Fruit fly (Drosophila melanogaster) whole organism, embryonic: Measurements from ENCODE around the gene CG7963.

Experiments used
- Bdp1 ChIP-seq: fragments of 200-800 bp; sonication (Bioruptor generic); optimal IDR thresholded peaks from 3 replicates; lab custom pipeline; 2016; ENCODE audit warnings: missing biosample characterization, missing genetic modification characterization
- C15 ChIP-seq: fragments of 200-800 bp; sonication (Bioruptor generic); IDR thresholded peaks from 3 replicates; pipeline ENCODE4 v1.3.6; 2022; ENCODE audit warnings: missing biosample characterization, missing genetic modification characterization
- CG10959 ChIP-seq: fragments of 200-800 bp; sonication (Bioruptor generic); IDR thresholded peaks from 2 replicates; pipeline ENCODE4 v1.3.6; 2022; ENCODE audit warnings: missing biosample characterization, missing genetic modification characterization
- CG11723 ChIP-seq: fragments of 200-800 bp; sonication (Bioruptor generic); optimal IDR thresholded peaks from 2 replicates; lab custom pipeline; 2017; ENCODE audit warnings: missing biosample characterization, mild to moderate bottlenecking, missing genetic modification characterization
- CG12299 ChIP-seq: fragments of 200-800 bp; sonication (Bioruptor generic); optimal IDR thresholded peaks from 2 replicates; lab custom pipeline; 2018; ENCODE audit warnings: missing biosample characterization, mild to moderate bottlenecking, missing genetic modification characterization
- CG1233 ChIP-seq: fragments of 200-800 bp; sonication (Bioruptor generic); optimal IDR thresholded peaks from 4 replicates; lab custom pipeline; 2018; ENCODE audit warnings: missing biosample characterization, mild to moderate bottlenecking, missing genetic modification characterization
- CG13624 ChIP-seq: fragments of 200-800 bp; sonication (Bioruptor generic); optimal IDR thresholded peaks from 2 replicates; lab custom pipeline; 2016; ENCODE audit warnings: missing biosample characterization, missing genetic modification characterization
- CG14710 ChIP-seq: fragments of 200-800 bp; sonication (Bioruptor generic); optimal IDR thresholded peaks from 3 replicates; lab custom pipeline; 2019; ENCODE audit warnings: missing biosample characterization, mild to moderate bottlenecking, missing genetic modification characterization, moderate library complexity
- CG15269 ChIP-seq: fragments of 200-800 bp; sonication (Bioruptor generic); optimal IDR thresholded peaks from 2 replicates; lab custom pipeline; 2018; ENCODE audit warnings: missing biosample characterization, mild to moderate bottlenecking, missing genetic modification characterization, moderate library complexity
- CG17328 ChIP-seq: fragments of 200-800 bp; sonication (Bioruptor generic); IDR thresholded peaks from 2 replicates; pipeline ENCODE4 v1.3.6; 2022; ENCODE audit warnings: missing biosample characterization, missing genetic modification characterization
- CG18764 ChIP-seq: fragments of 200-800 bp; sonication (Bioruptor generic); optimal IDR thresholded peaks from 3 replicates; lab custom pipeline; 2016; ENCODE audit warnings: missing biosample characterization, missing genetic modification characterization
- CG2116 ChIP-seq: fragments of 200-800 bp; sonication (Bioruptor generic); optimal IDR thresholded peaks from 3 replicates; lab custom pipeline; 2018; ENCODE audit warnings: missing biosample characterization, mild to moderate bottlenecking, missing genetic modification characterization
- CG31388 ChIP-seq: fragments of 200-800 bp; sonication (Bioruptor generic); optimal IDR thresholded peaks from 2 replicates; lab custom pipeline; 2016; ENCODE audit warnings: missing biosample characterization, missing genetic modification characterization
- CG4854 ChIP-seq: fragments of 200-800 bp; sonication (Bioruptor generic); optimal IDR thresholded peaks from 2 replicates; lab custom pipeline; 2016; ENCODE audit warnings: missing biosample characterization, missing genetic modification characterization, inconsistent platforms
- CG6813 ChIP-seq: fragments of 200-800 bp; sonication (Bioruptor generic); optimal IDR thresholded peaks from 2 replicates; lab custom pipeline; 2017; ENCODE audit warnings: missing biosample characterization, missing genetic modification characterization, mild to moderate bottlenecking, moderate library complexity, missing genetic modification reagents
- CG8388 ChIP-seq: fragments of 200-800 bp; sonication (Bioruptor generic); optimal IDR thresholded peaks from 2 replicates; lab custom pipeline; 2019; ENCODE audit warnings: missing biosample characterization, mild to moderate bottlenecking, missing genetic modification characterization, moderate library complexity
- D ChIP-seq, 2 experiments: fragments of 200-800 bp in 1 of 2; fragments of >200 bp in 1 of 2; sonication (Bioruptor generic) in 1 of 2; optimal IDR thresholded peaks; 2 replicates in 1 of 2; 3 replicates in 1 of 2; lab custom pipeline; 2017; ENCODE audit warnings: mild to moderate bottlenecking in 1 of 2, missing biosample characterization in 1 of 2, missing genetic modification characterization in 1 of 2, missing genetic modification reagents in 1 of 2
- Dad ChIP-seq: fragments of 200-800 bp; sonication (Bioruptor generic); optimal IDR thresholded peaks from 3 replicates; lab custom pipeline; 2016; ENCODE audit warnings: missing biosample characterization, missing genetic modification characterization
- Dek ChIP-seq: fragments of 200-800 bp; sonication (Bioruptor generic); optimal IDR thresholded peaks from 3 replicates; lab custom pipeline; 2019; ENCODE audit warnings: missing biosample characterization, mild to moderate bottlenecking, missing genetic modification characterization, moderate library complexity
- Dip3 ChIP-seq: fragments of 200-800 bp; sonication (Bioruptor generic); optimal IDR thresholded peaks from 3 replicates; lab custom pipeline; 2016; ENCODE audit warnings: missing biosample characterization, missing genetic modification characterization
- Dref ChIP-seq: fragments of 200-800 bp; sonication (Bioruptor generic); IDR thresholded peaks from 2 replicates; pipeline ENCODE4 v1.3.6; 2022; ENCODE audit warnings: missing biosample characterization, missing genetic modification characterization
- Drgx ChIP-seq: fragments of 200-800 bp; sonication (Bioruptor generic); IDR thresholded peaks from 2 replicates; pipeline ENCODE4 v1.3.6; 2022; ENCODE audit warnings: missing biosample characterization, missing genetic modification characterization
- GATAe ChIP-seq: fragments of 200-800 bp; sonication (Bioruptor generic); conservative IDR thresholded peaks from 2 replicates; pipeline ENCODE4 v1.3.6; 2022; ENCODE audit warnings: missing biosample characterization, missing genetic modification characterization
- Gug ChIP-seq: fragments of 200-800 bp; sonication (Bioruptor generic); IDR thresholded peaks from 4 replicates; pipeline ENCODE4 v1.3.6; 2022; ENCODE audit warnings: missing biosample characterization, missing genetic modification characterization
- Hand ChIP-seq: fragments of 200-800 bp; sonication (Bioruptor generic); optimal IDR thresholded peaks from 2 replicates; lab custom pipeline; 2017; ENCODE audit warnings: mild to moderate bottlenecking, missing biosample characterization, missing genetic modification reagents, missing genetic modification characterization
- Hr78 ChIP-seq, 2 experiments: fragments of 200-800 bp in 1 of 2; fragments of >200 bp in 1 of 2; sonication (Bioruptor generic) in 1 of 2; optimal IDR thresholded peaks; 2 replicates each; lab custom pipeline; 2017 to 2019; ENCODE audit warnings: missing biosample characterization in 2 of 2, missing genetic modification characterization in 2 of 2, mild to moderate bottlenecking in 1 of 2, moderate library complexity in 1 of 2
- MESR4 ChIP-seq: fragments of 200-800 bp; sonication (Bioruptor generic); optimal IDR thresholded peaks from 2 replicates; lab custom pipeline; 2018; ENCODE audit warnings: missing biosample characterization, mild to moderate bottlenecking, missing genetic modification characterization, moderate library complexity
- Mad ChIP-seq: fragments of 200-800 bp; sonication (Bioruptor generic); optimal IDR thresholded peaks from 2 replicates; lab custom pipeline; 2016; ENCODE audit warnings: missing biosample characterization, missing genetic modification characterization
- Med ChIP-seq: fragments of 200-800 bp; sonication (Bioruptor generic); peaks from one replicate; lab custom pipeline; 2016; ENCODE audit warnings: missing biosample characterization, missing genetic modification characterization, mild to moderate bottlenecking, inconsistent platforms, moderate library complexity
- Myb ChIP-seq: fragments of 200-800 bp; sonication (Bioruptor generic); optimal IDR thresholded peaks from 2 replicates; lab custom pipeline; 2016; ENCODE audit warnings: missing biosample characterization, missing genetic modification characterization
- NK7.1 ChIP-seq: fragments of 200-800 bp; sonication (Bioruptor generic); optimal IDR thresholded peaks from 3 replicates; lab custom pipeline; 2016; ENCODE audit warnings: missing biosample characterization, missing genetic modification characterization
- Tbp ChIP-seq: fragments of >200 bp; optimal IDR thresholded peaks from 2 replicates; lab custom pipeline; 2018; ENCODE audit warnings: missing biosample characterization, missing genetic modification characterization
- Usf ChIP-seq: fragments of 200-800 bp; sonication (Bioruptor generic); optimal IDR thresholded peaks from 2 replicates; lab custom pipeline; 2017; ENCODE audit warnings: missing genotype, missing biosample characterization, missing genetic modification characterization
- amos ChIP-seq: fragments of 200-800 bp; sonication (Bioruptor generic); IDR thresholded peaks from 2 replicates; pipeline ENCODE4 v1.3.6; 2022; ENCODE audit warnings: missing biosample characterization, missing genetic modification characterization; ENCODE audit not compliant: partially characterized antibody
- br ChIP-seq: fragments of >200 bp; optimal IDR thresholded peaks from 2 replicates; lab custom pipeline; 2017
- crp ChIP-seq, 2 experiments: fragments of 200-800 bp; sonication (Bioruptor generic); optimal IDR thresholded peaks; 2 replicates in 1 of 2; 3 replicates in 1 of 2; lab custom pipeline; 2017; ENCODE audit warnings: missing biosample characterization in 2 of 2, missing genetic modification characterization in 2 of 2, mild to moderate bottlenecking in 1 of 2, moderate library complexity in 1 of 2
- disco-r ChIP-seq: fragments of 200-800 bp; sonication (Bioruptor generic); optimal IDR thresholded peaks from 2 replicates; lab custom pipeline; 2016; ENCODE audit warnings: missing biosample characterization, missing genetic modification characterization
- dmrt99B ChIP-seq: fragments of 200-800 bp; sonication (Bioruptor generic); optimal IDR thresholded peaks from 2 replicates; lab custom pipeline; 2018; ENCODE audit warnings: missing biosample characterization, mild to moderate bottlenecking, missing genetic modification characterization, moderate library complexity
- gcm2 ChIP-seq: fragments of 200-800 bp; sonication (Bioruptor generic); optimal IDR thresholded peaks from 2 replicates; lab custom pipeline; 2016; ENCODE audit warnings: missing biosample characterization, missing genetic modification characterization
- her ChIP-seq: fragments of 200-800 bp; sonication (Bioruptor generic); optimal IDR thresholded peaks from 2 replicates; lab custom pipeline; 2016; ENCODE audit warnings: missing biosample characterization, missing genetic modification characterization
- inv ChIP-seq: fragments of 200-800 bp; sonication (Bioruptor generic); IDR thresholded peaks from 2 replicates; pipeline ENCODE4 v1.3.6; 2022; ENCODE audit warnings: missing biosample characterization, missing genetic modification characterization; ENCODE audit not compliant: partially characterized antibody
- lola ChIP-seq, 3 experiments: fragments of >200 bp in 2 of 3; fragments of 200-800 bp in 1 of 3; sonication (Bioruptor generic) in 1 of 3; optimal IDR thresholded peaks; 2 replicates each; lab custom pipeline; 2017 to 2019; ENCODE audit warnings: missing biosample characterization in 3 of 3, missing genetic modification characterization in 3 of 3, mild to moderate bottlenecking in 1 of 3, moderate library complexity in 1 of 3
- onecut ChIP-seq: fragments of 200-800 bp; sonication (Bioruptor generic); IDR thresholded peaks from 2 replicates; pipeline ENCODE4 v1.3.6; 2022; ENCODE audit warnings: missing biosample characterization, missing genetic modification characterization
- org-1 ChIP-seq: fragments of 200-800 bp; sonication (Bioruptor generic); optimal IDR thresholded peaks from 2 replicates; lab custom pipeline; 2017; ENCODE audit warnings: missing biosample characterization, missing genetic modification characterization
- sima ChIP-seq: fragments of 200-800 bp; sonication (Bioruptor generic); optimal IDR thresholded peaks from 2 replicates; lab custom pipeline; 2016; ENCODE audit warnings: missing biosample characterization, missing genetic modification characterization
- slbo ChIP-seq: fragments of 200-800 bp; sonication (Bioruptor generic); IDR thresholded peaks from 2 replicates; pipeline ENCODE4 v1.3.6; 2022; ENCODE audit warnings: missing biosample characterization, missing genetic modification characterization
- slou ChIP-seq: fragments of 200-800 bp; sonication (Bioruptor generic); optimal IDR thresholded peaks from 3 replicates; lab custom pipeline; 2016; ENCODE audit warnings: missing biosample characterization, missing genetic modification characterization
- wor ChIP-seq: fragments of 200-800 bp; sonication (Bioruptor generic); IDR thresholded peaks from 2 replicates; pipeline ENCODE4 v1.3.6; 2022; ENCODE audit warnings: missing biosample characterization, missing genetic modification characterization
- z ChIP-seq: fragments of 200-800 bp; sonication (Bioruptor generic); IDR thresholded peaks from 3 replicates; pipeline ENCODE4 v1.3.6; 2022; ENCODE audit warnings: missing biosample characterization, missing genetic modification characterization
- zfh2 ChIP-seq: fragments of 200-800 bp; sonication (Bioruptor generic); optimal IDR thresholded peaks from 2 replicates; lab custom pipeline; 2016; ENCODE audit warnings: missing biosample characterization, missing genetic modification characterization

CG7963 gene

dm6 chr3R:8349449-8350115 lies 13.0 kb upstream of the CG7963 start, which contains the start of gene Atg13 (continued):
- TF ChIP-seq MESR4 (peak; percentile 80), Usf (GFP tag; lab: Kevin White, UChicago) (peak; percentile 43), Dad (no peak), CG31388 (GFP tag; lab: Kevin White, UChicago) (no peak), wor (GFP tag; lab: Robert Waterston, UW) (no peak), onecut (no peak), Mad (peak; percentile 30), CG15269 (no peak), lola (GFP tag; optimal IDR thresholded peaks at IDR 0.05; lab: Kevin White, UChicago) (peak in 1 of 3 experiments; percentile 34), C15 (GFP tag; lab: Robert Waterston, UW) (no peak), slbo (GFP tag; lab: Robert Waterston, UW) (peak; percentile 35; the same call in 1 of the 2 replicates), disco-r (no peak), Dip3 (no peak), Med (GFP tag; lab: Kevin White, UChicago) (peak; percentile 75), Dek (no peak), gcm2 (GFP tag; lab: Kevin White, UChicago) (no peak), z (GFP tag; lab: Robert Waterston, UW) (no peak), Drgx (GFP tag; lab: Robert Waterston, UW) (peak; percentile 75; the same call in 1 of the 2 replicates), CG1233 (GFP tag; lab: Kevin White, UChicago) (peak; percentile 10), zfh2 (GFP tag; lab: Kevin White, UChicago) (peak; percentile 5), sima (GFP tag; lab: Kevin White, UChicago) (no peak), CG14710 (tag; lab: Kevin White, UChicago) (peak; percentile 81), CG2116 (peak; percentile 96), CG11723 (GFP tag; lab: Kevin White, UChicago) (no peak), inv (GFP tag; lab: Robert Waterston, UW) (peak; percentile 70), CG13624 (GFP tag; lab: Kevin White, UChicago) (no peak), her (no peak), CG12299 (tag; lab: Kevin White, UChicago) (no peak), Gug (GFP tag; lab: Robert Waterston, UW) (no peak; the same call in 3 of the 4 replicates), CG6813 (GFP tag; lab: Kevin White, UChicago) (no peak), dmrt99B (no peak), CG17328 (GFP tag; lab: Robert Waterston, UW) (no peak), crp (GFP tag; optimal IDR thresholded peaks at IDR 0.05; lab: Kevin White, UChicago) (peak in 1 of 2 experiments; percentile 26), CG4854 (GFP tag; lab: Kevin White, UChicago) (no peak), Myb (GFP tag; lab: Kevin White, UChicago) (peak; percentile 9), Hand (GFP tag; lab: Kevin White, UChicago) (no peak), amos (GFP tag; lab: Robert Waterston, UW) (peak; percentile 90; the same call in 1 of the 2 replicates), NK7.1 (GFP tag; lab: Kevin White, UChicago) (no peak), Dref (peak; percentile 89), org-1 (GFP tag; lab: Kevin White, UChicago) (no peak), D (optimal IDR thresholded peaks at IDR 0.05; lab: Kevin White, UChicago) (no peak), D (GFP tag; optimal IDR thresholded peaks at IDR 0.05; lab: Kevin White, UChicago) (no peak), br (lab: Kevin White, UChicago) (no peak), CG10959 (GFP tag; lab: Robert Waterston, UW) (no peak), CG8388 (GFP tag; lab: Kevin White, UChicago) (no peak), Hr78 (GFP tag; optimal IDR thresholded peaks at IDR 0.05; lab: Kevin White, UChicago) (no peak), CG18764 (no peak), Bdp1 (GFP tag; lab: Kevin White, UChicago) (no peak), slou (GFP tag; lab: Kevin White, UChicago) (no peak), GATAe (GFP tag; lab: Robert Waterston, UW) (no peak), Tbp (no peak)
